Fruit fly (Drosophila melanogaster) whole organism: Measurements from ENCODE around the gene CG16790.

Experiments
- CG8478 ChIP-seq: fragments of >200 bp; optimal IDR thresholded peaks from 2 replicates; lab custom pipeline; 2018; ENCODE audit warnings: inconsistent platforms
- Dll ChIP-seq: fragments of >200 bp; optimal IDR thresholded peaks from 2 replicates; lab custom pipeline; 2017
- pan ChIP-seq: fragments of >200 bp; optimal IDR thresholded peaks from 2 replicates; lab custom pipeline; 2017
- usp ChIP-seq: fragments of >200 bp; optimal IDR thresholded peaks from 2 replicates; lab custom pipeline; 2017; ENCODE audit warnings: missing biosample characterization, missing genetic modification characterization, mixed read lengths

- no peak for TF ChIP-seq Dll (lab: Kevin White, UChicago)
- TF ChIP-seq CG8478 (lab: Kevin White, UChicago): no peak
- TF ChIP-seq pan (lab: Kevin White, UChicago): no peak
- TF ChIP-seq usp (GFP tag; lab: Kevin White, UChicago): no peak
These were observed 1.5 kb upstream of the CG16790 start, which contains the start of gene CG9396 for dm6 chr3R:9571523-9571922.
